Fruit fly (Drosophila melanogaster) whole organism, embryonic: Measurements from ENCODE around the gene CG4953.

Source experiments
- B-H2 ChIP-seq: fragments of 200-800 bp; sonication (Bioruptor generic); optimal IDR thresholded peaks from 2 replicates; lab custom pipeline; 2018; ENCODE audit warnings: missing biosample characterization, mild to moderate bottlenecking, missing genetic modification characterization
- CG10267 ChIP-seq: fragments of 200-800 bp; sonication (Bioruptor generic); optimal IDR thresholded peaks from 2 replicates; lab custom pipeline; 2018; ENCODE audit warnings: missing biosample characterization, mild to moderate bottlenecking, missing genetic modification characterization, moderate library complexity
- CG10321 ChIP-seq: fragments of 200-800 bp; sonication (Bioruptor generic); IDR thresholded peaks from 2 replicates; pipeline ENCODE4 v1.3.6; 2022; ENCODE audit warnings: missing biosample characterization, missing genetic modification characterization
- CG11560 ChIP-seq: fragments of 200-800 bp; sonication (Bioruptor generic); IDR thresholded peaks from 3 replicates; pipeline ENCODE4 v1.3.6; 2022; ENCODE audit warnings: missing biosample characterization, missing genetic modification characterization
- CG12155 ChIP-seq: fragments of 200-800 bp; sonication (Bioruptor generic); optimal IDR thresholded peaks from 3 replicates; lab custom pipeline; 2016; ENCODE audit warnings: missing biosample characterization, missing genetic modification characterization
- CG12769 ChIP-seq: fragments of 200-800 bp; sonication (Bioruptor generic); optimal IDR thresholded peaks from 2 replicates; lab custom pipeline; 2019; ENCODE audit warnings: missing biosample characterization, mild to moderate bottlenecking, missing genetic modification characterization, moderate library complexity
- CG14710 ChIP-seq: fragments of 200-800 bp; sonication (Bioruptor generic); optimal IDR thresholded peaks from 3 replicates; lab custom pipeline; 2019; ENCODE audit warnings: missing biosample characterization, mild to moderate bottlenecking, missing genetic modification characterization, moderate library complexity
- CG15601 ChIP-seq: fragments of 200-800 bp; sonication (Bioruptor generic); optimal IDR thresholded peaks from 3 replicates; lab custom pipeline; 2019; ENCODE audit warnings: missing biosample characterization, mild to moderate bottlenecking, missing genetic modification characterization, moderate library complexity
- CG1603 ChIP-seq: fragments of 200-800 bp; sonication (Bioruptor generic); optimal IDR thresholded peaks from 2 replicates; lab custom pipeline; 2019; ENCODE audit warnings: missing biosample characterization, mild to moderate bottlenecking, missing genetic modification characterization, moderate library complexity
- CG1647 ChIP-seq: fragments of 200-800 bp; sonication (Bioruptor generic); optimal IDR thresholded peaks from 3 replicates; lab custom pipeline; 2016; ENCODE audit warnings: missing biosample characterization, missing genetic modification characterization
- CG17385 ChIP-seq: fragments of 200-800 bp; sonication (Bioruptor generic); optimal IDR thresholded peaks from 3 replicates; lab custom pipeline; 2018; ENCODE audit warnings: missing biosample characterization, mild to moderate bottlenecking, missing genetic modification characterization
- CG17829 ChIP-seq: fragments of 200-800 bp; optimal IDR thresholded peaks from 2 replicates; lab custom pipeline; 2019; ENCODE audit warnings: missing biosample characterization, mild to moderate bottlenecking, missing genetic modification characterization, moderate library complexity
- CG17912 ChIP-seq: fragments of 200-800 bp; sonication (Bioruptor generic); optimal IDR thresholded peaks from 2 replicates; lab custom pipeline; 2018; ENCODE audit warnings: missing biosample characterization, mild to moderate bottlenecking, missing genetic modification characterization
- CG2120 ChIP-seq: fragments of 200-800 bp; sonication (Bioruptor generic); optimal IDR thresholded peaks from 3 replicates; lab custom pipeline; 2016; ENCODE audit warnings: missing biosample characterization, missing genetic modification characterization
- CG2199 ChIP-seq: fragments of 200-800 bp; sonication (Bioruptor generic); IDR thresholded peaks from 3 replicates; pipeline ENCODE4 v1.3.6; 2022; ENCODE audit warnings: missing biosample characterization, missing genetic modification characterization
- CG2712 ChIP-seq: fragments of 200-800 bp; optimal IDR thresholded peaks from 3 replicates; lab custom pipeline; 2019; ENCODE audit warnings: missing biosample characterization, mild to moderate bottlenecking, missing genetic modification characterization, moderate library complexity
- CG5245 ChIP-seq: fragments of 200-800 bp; sonication (Bioruptor generic); optimal IDR thresholded peaks from 3 replicates; lab custom pipeline; 2016; ENCODE audit warnings: missing biosample characterization, missing genetic modification characterization
- CG7839 ChIP-seq: fragments of 200-800 bp; sonication (Bioruptor generic); optimal IDR thresholded peaks from 3 replicates; lab custom pipeline; 2018; ENCODE audit warnings: missing biosample characterization, mild to moderate bottlenecking, missing genetic modification characterization, moderate library complexity
- CG8089 ChIP-seq: fragments of 200-800 bp; sonication (Bioruptor generic); optimal IDR thresholded peaks from 3 replicates; lab custom pipeline; 2016; ENCODE audit warnings: missing biosample characterization, missing genetic modification characterization
- CG8290 ChIP-seq, 3 experiments: fragments of 200-800 bp; sonication (Bioruptor generic); optimal IDR thresholded peaks; 2 replicates each; lab custom pipeline; 2016 to 2019; ENCODE audit warnings: missing biosample characterization in 3 of 3, missing genetic modification characterization in 3 of 3, mild to moderate bottlenecking in 2 of 3, moderate library complexity in 1 of 3
- CG9437 ChIP-seq: fragments of 200-800 bp; sonication (Bioruptor generic); optimal IDR thresholded peaks from 2 replicates; lab custom pipeline; 2018; ENCODE audit warnings: missing biosample characterization, mild to moderate bottlenecking, missing genetic modification characterization
- Camta ChIP-seq: fragments of 200-800 bp; sonication (Bioruptor generic); optimal IDR thresholded peaks from 2 replicates; lab custom pipeline; 2016; ENCODE audit warnings: missing biosample characterization, missing genetic modification characterization
- CkIIα-i1 ChIP-seq: fragments of 200-800 bp; sonication (Bioruptor generic); IDR thresholded peaks from 2 replicates; pipeline ENCODE4 v1.3.6; 2022; ENCODE audit warnings: missing biosample characterization, missing genetic modification characterization
- Dfd ChIP-seq, 2 experiments: fragments of >200 bp; optimal IDR thresholded peaks; 2 replicates each; lab custom pipeline; 2017; ENCODE audit warnings: missing biosample characterization in 2 of 2, missing genetic modification characterization in 2 of 2
- Doc3 ChIP-seq: fragments of 200-800 bp; sonication (Bioruptor generic); IDR thresholded peaks from 3 replicates; pipeline ENCODE4 v1.3.6; 2022; ENCODE audit warnings: missing biosample characterization, missing genetic modification characterization; ENCODE audit not compliant: partially characterized antibody
- HLH3B ChIP-seq: fragments of 200-800 bp; sonication (Bioruptor generic); IDR thresholded peaks from 2 replicates; pipeline ENCODE4 v1.3.6; 2022; ENCODE audit warnings: missing biosample characterization, missing genetic modification characterization
- Hr78 ChIP-seq, 2 experiments: fragments of 200-800 bp in 1 of 2; fragments of >200 bp in 1 of 2; sonication (Bioruptor generic) in 1 of 2; optimal IDR thresholded peaks; 2 replicates each; lab custom pipeline; 2017 to 2019; ENCODE audit warnings: missing biosample characterization in 2 of 2, missing genetic modification characterization in 2 of 2, mild to moderate bottlenecking in 1 of 2, moderate library complexity in 1 of 2
- MESR4 ChIP-seq: fragments of 200-800 bp; sonication (Bioruptor generic); optimal IDR thresholded peaks from 2 replicates; lab custom pipeline; 2018; ENCODE audit warnings: missing biosample characterization, mild to moderate bottlenecking, missing genetic modification characterization, moderate library complexity
- Med ChIP-seq: fragments of 200-800 bp; sonication (Bioruptor generic); peaks from one replicate; lab custom pipeline; 2016; ENCODE audit warnings: missing biosample characterization, missing genetic modification characterization, mild to moderate bottlenecking, inconsistent platforms, moderate library complexity
- Meics ChIP-seq: fragments of 200-800 bp; sonication (Bioruptor generic); optimal IDR thresholded peaks from 2 replicates; lab custom pipeline; 2017; ENCODE audit warnings: missing biosample characterization, mild to moderate bottlenecking, missing genetic modification characterization
- Myb ChIP-seq: fragments of 200-800 bp; sonication (Bioruptor generic); optimal IDR thresholded peaks from 2 replicates; lab custom pipeline; 2016; ENCODE audit warnings: missing biosample characterization, missing genetic modification characterization
- Nf-YB ChIP-seq: fragments of 200-800 bp; sonication (Bioruptor generic); optimal IDR thresholded peaks from 3 replicates; lab custom pipeline; 2019; ENCODE audit warnings: missing biosample characterization, mild to moderate bottlenecking, missing genetic modification characterization, moderate library complexity
- Rfx ChIP-seq: fragments of 200-800 bp; sonication (Bioruptor generic); IDR thresholded peaks from 2 replicates; pipeline ENCODE4 v1.3.6; 2022; ENCODE audit warnings: missing biosample characterization, missing genetic modification characterization
- Sry-δ ChIP-seq: fragments of 200-800 bp; sonication (Bioruptor generic); optimal IDR thresholded peaks from 2 replicates; lab custom pipeline; 2016; ENCODE audit warnings: missing biosample characterization, missing genetic modification characterization
- Stat92E ChIP-seq, 3 experiments: fragments of >200 bp in 2 of 3; fragments of 200-800 bp in 1 of 3; sonication (Bioruptor generic) in 1 of 3; optimal IDR thresholded peaks; 2 replicates each; lab custom pipeline; 2017 to 2019; ENCODE audit warnings: missing biosample characterization in 3 of 3, missing genetic modification characterization in 3 of 3, mild to moderate bottlenecking in 1 of 3, moderate library complexity in 1 of 3
- YL-1 ChIP-seq: fragments of 200-800 bp; sonication (Bioruptor generic); optimal IDR thresholded peaks from 3 replicates; lab custom pipeline; 2017; ENCODE audit warnings: missing biosample characterization, mild to moderate bottlenecking, missing genetic modification characterization
- caup ChIP-seq: fragments of 200-800 bp; sonication (Bioruptor generic); optimal IDR thresholded peaks from 3 replicates; lab custom pipeline; 2017; ENCODE audit warnings: missing biosample characterization, mild to moderate bottlenecking, missing genetic modification characterization, moderate library complexity; ENCODE audit not compliant: severe bottlenecking
- cg ChIP-seq: fragments of 200-800 bp; sonication (Bioruptor generic); optimal IDR thresholded peaks from 3 replicates; lab custom pipeline; 2019; ENCODE audit warnings: missing biosample characterization, mild to moderate bottlenecking, missing genetic modification characterization, moderate library complexity
- gcm ChIP-seq: fragments of 200-800 bp; sonication (Bioruptor generic); optimal IDR thresholded peaks from 2 replicates; lab custom pipeline; 2019; ENCODE audit warnings: missing biosample characterization, mild to moderate bottlenecking, missing genetic modification characterization, moderate library complexity
- grau ChIP-seq: fragments of 200-800 bp; optimal IDR thresholded peaks from 3 replicates; lab custom pipeline; 2019; ENCODE audit warnings: missing biosample characterization, mild to moderate bottlenecking, missing genetic modification characterization, moderate library complexity
- her ChIP-seq: fragments of 200-800 bp; sonication (Bioruptor generic); optimal IDR thresholded peaks from 2 replicates; lab custom pipeline; 2016; ENCODE audit warnings: missing biosample characterization, missing genetic modification characterization
- nerfin-2 ChIP-seq: fragments of 200-800 bp; sonication (Bioruptor generic); IDR thresholded peaks from 2 replicates; pipeline ENCODE4 v1.3.6; 2022; ENCODE audit warnings: missing biosample characterization, missing genetic modification characterization; ENCODE audit not compliant: partially characterized antibody
- odd ChIP-seq: fragments of 200-800 bp; sonication (Bioruptor generic); optimal IDR thresholded peaks from 2 replicates; lab custom pipeline; 2017; ENCODE audit warnings: missing biosample characterization, mild to moderate bottlenecking, missing genetic modification characterization
- onecut ChIP-seq: fragments of 200-800 bp; sonication (Bioruptor generic); IDR thresholded peaks from 2 replicates; pipeline ENCODE4 v1.3.6; 2022; ENCODE audit warnings: missing biosample characterization, missing genetic modification characterization
- phol ChIP-seq: fragments of 200-800 bp; sonication (Bioruptor generic); optimal IDR thresholded peaks from 3 replicates; lab custom pipeline; 2018; ENCODE audit warnings: missing biosample characterization, mild to moderate bottlenecking, missing genetic modification characterization, moderate library complexity
- sna ChIP-seq: fragments of 200-800 bp; sonication (Bioruptor generic); IDR thresholded peaks from 2 replicates; pipeline ENCODE4 v1.3.6; 2022; ENCODE audit warnings: missing biosample characterization, missing genetic modification characterization; ENCODE audit not compliant: partially characterized antibody
- sug ChIP-seq: fragments of 200-800 bp; optimal IDR thresholded peaks from 2 replicates; lab custom pipeline; 2019; ENCODE audit warnings: missing biosample characterization, mild to moderate bottlenecking, missing genetic modification characterization, moderate library complexity
- tap ChIP-seq: fragments of 200-800 bp; optimal IDR thresholded peaks from 3 replicates; lab custom pipeline; 2019; ENCODE audit warnings: missing biosample characterization, mild to moderate bottlenecking, missing genetic modification characterization, moderate library complexity
- zfh1 ChIP-seq: fragments of 200-800 bp; sonication (Bioruptor generic); IDR thresholded peaks from 3 replicates; pipeline ENCODE4 v1.3.6; 2022; ENCODE audit warnings: missing biosample characterization, missing genetic modification characterization

CG4953 gene

dm6 chr2L:10298306-10298705, 31.8 kb downstream of the CG4953 start (continued):
- TF ChIP-seq CG1647 (GFP tag; lab: Kevin White, UChicago) (no peak), CG15601 (peak; percentile 22), her (GFP tag; lab: Kevin White, UChicago) (peak; percentile 16), sug (peak; percentile 42), Dfd (GFP tag; optimal IDR thresholded peaks at IDR 0.05; lab: Kevin White, UChicago) (peak in 1 of 2 experiments; percentile 78), CG17912 (GFP tag; lab: Kevin White, UChicago) (peak; percentile 61), CG17829 (peak; percentile 8), YL-1 (peak; percentile 57), phol (tag; lab: Kevin White, UChicago) (peak; percentile 9), MESR4 (GFP tag; lab: Kevin White, UChicago) (peak; percentile 25), caup (peak; percentile 10), Sry-δ (peak; percentile 24), CG10267 (tag; lab: Kevin White, UChicago) (no peak), CG9437 (GFP tag; lab: Kevin White, UChicago) (peak; percentile 54), CG2120 (GFP tag; lab: Kevin White, UChicago) (no peak), CG12155 (GFP tag; lab: Kevin White, UChicago) (peak; percentile 91), Nf-YB (peak; percentile 35), grau (tag; lab: Kevin White, UChicago) (peak; percentile 24), CG14710 (tag; lab: Kevin White, UChicago) (peak; percentile 22), HLH3B (GFP tag; lab: Robert Waterston, UW) (0 out of 2 replicates have a peak, but pooled peaks have one; percentile 15), Doc3 (GFP tag; lab: Robert Waterston, UW) (no peak), Myb (peak; percentile 62), CG12769 (tag; lab: Kevin White, UChicago) (peak; percentile 63), CG8290 (GFP tag; optimal IDR thresholded peaks at IDR 0.05; lab: Kevin White, UChicago) (peak; percentile 98), CG8290 (tag; optimal IDR thresholded peaks at IDR 0.05; lab: Kevin White, UChicago) (peak; percentile 87 to 91), cg (GFP tag; lab: Kevin White, UChicago) (no peak), CG1603 (tag; lab: Kevin White, UChicago) (peak; percentile 65), CG7839 (tag; lab: Kevin White, UChicago) (peak; percentile 24), nerfin-2 (GFP tag; lab: Robert Waterston, UW) (peak; percentile 65; the same call in 1 of the 2 replicates), CkIIα-i1 (GFP tag; lab: Robert Waterston, UW) (no peak), CG2199 (GFP tag; lab: Robert Waterston, UW) (peak; percentile 98)

- TF ChIP-seq gcm (GFP tag; lab: Kevin White, UChicago) (no peak), CG17829 (no peak), Camta (GFP tag; lab: Kevin White, UChicago) (no peak), CG17385 (GFP tag; lab: Kevin White, UChicago) (no peak), Rfx (GFP tag; lab: Robert Waterston, UW) (no peak), sna (GFP tag; lab: Robert Waterston, UW) (no peak), odd (GFP tag; lab: Kevin White, UChicago) (no peak), Med (GFP tag; lab: Kevin White, UChicago) (peak; percentile 39), CG8089 (GFP tag; lab: Kevin White, UChicago) (no peak), CG2712 (tag; lab: Kevin White, UChicago) (peak; percentile 28), CG5245 (GFP tag; lab: Kevin White, UChicago) (no peak), zfh1 (GFP tag; lab: Robert Waterston, UW) (no peak), Hr78 (GFP tag; optimal IDR thresholded peaks at IDR 0.05; lab: Kevin White, UChicago) (no peak), Stat92E (GFP tag; optimal IDR thresholded peaks at IDR 0.05; lab: Kevin White, UChicago) (no peak), CG10321 (no peak), tap (peak; percentile 6), B-H2 (GFP tag; lab: Kevin White, UChicago) (no peak), onecut (peak; percentile 62), CG11560 (tag; lab: Robert Waterston, UW) (no peak), Meics (GFP tag; lab: Kevin White, UChicago) (peak; percentile 3)
Measured at dm6 chr2L:10299077-10299809, 32.7 kb downstream of the CG4953 start.
